Worm (Caenorhabditis elegans) whole organism, L2 larva: ENCODE measurements around the gene fbxa-197.

ENCODE experiments used
- C34F6.9 ChIP-seq: fragments of 150-350 bp; optimal IDR thresholded peaks from 2 replicates; lab custom pipeline; 2014; ENCODE audit warnings: missing biosample characterization, missing genetic modification characterization
- F13H6.1 ChIP-seq: sonication (generic microtip); optimal IDR thresholded peaks from 2 replicates; lab custom pipeline; 2016; ENCODE audit warnings: missing genetic modification characterization, missing compliant biosample characterization
- alr-1 ChIP-seq: fragments of 150-350 bp; optimal IDR thresholded peaks from 2 replicates; lab custom pipeline; 2014; ENCODE audit warnings: missing biosample characterization, missing genetic modification characterization
- aly-2 ChIP-seq: fragments of 150-350 bp; optimal IDR thresholded peaks from 2 replicates; lab custom pipeline; 2014; ENCODE audit warnings: missing biosample characterization, missing genetic modification characterization
- ama-1 ChIP-seq: fragments of 150-350 bp; optimal IDR thresholded peaks from 2 replicates; lab custom pipeline; 2018; ENCODE audit warnings: inconsistent platforms
- blmp-1 ChIP-seq: sonication (generic microtip); optimal IDR thresholded peaks from 2 replicates; lab custom pipeline; 2017; ENCODE audit warnings: missing genetic modification characterization, mild to moderate bottlenecking, missing compliant biosample characterization, antibody characterized with exemption, moderate library complexity; ENCODE audit not compliant: insufficient read depth
- ceh-82 ChIP-seq: fragments of 150-350 bp; optimal IDR thresholded peaks from 2 replicates; lab custom pipeline; 2014; ENCODE audit warnings: missing biosample characterization, missing genetic modification characterization
- crh-2 ChIP-seq: sonication (generic microtip); optimal IDR thresholded peaks from 2 replicates; lab custom pipeline; 2017; ENCODE audit warnings: missing biosample characterization, missing genetic modification characterization
- egl-27 ChIP-seq: sonication (generic microtip); optimal IDR thresholded peaks from 3 replicates; lab custom pipeline; 2017; ENCODE audit warnings: missing biosample characterization, missing genetic modification reagents, missing genetic modification characterization
- elt-1 ChIP-seq: fragments of 150-350 bp; optimal IDR thresholded peaks from 2 replicates; lab custom pipeline; 2014; ENCODE audit warnings: missing biosample characterization, missing genetic modification characterization
- elt-3 ChIP-seq: sonication (generic microtip); optimal IDR thresholded peaks from 2 replicates; lab custom pipeline; 2017; ENCODE audit warnings: missing biosample characterization, missing genetic modification characterization
- fos-1 ChIP-seq: fragments of 150-350 bp; optimal IDR thresholded peaks from 2 replicates; lab custom pipeline; 2014; ENCODE audit warnings: missing biosample characterization, missing genetic modification characterization
- gmeb-1 ChIP-seq: fragments of 150-350 bp; optimal IDR thresholded peaks from 2 replicates; lab custom pipeline; 2014; ENCODE audit warnings: missing biosample characterization, missing genetic modification characterization
- lin-13 ChIP-seq: fragments of 150-350 bp; optimal IDR thresholded peaks from 2 replicates; lab custom pipeline; 2014; ENCODE audit warnings: missing biosample characterization, missing genetic modification reagents, missing genetic modification characterization
- lin-39 ChIP-seq: fragments of 150-350 bp; optimal IDR thresholded peaks from 2 replicates; lab custom pipeline; 2014; ENCODE audit warnings: missing biosample characterization, missing genetic modification reagents, missing genetic modification characterization
- mab-5 ChIP-seq: fragments of 150-350 bp; optimal IDR thresholded peaks from 2 replicates; lab custom pipeline; 2014; ENCODE audit warnings: missing biosample characterization, missing genetic modification characterization
- mbf-1 ChIP-seq: sonication (generic microtip); optimal IDR thresholded peaks from 2 replicates; lab custom pipeline; 2017; ENCODE audit warnings: missing biosample characterization, missing genetic modification characterization
- mdl-1 ChIP-seq, 2 experiments: fragments of 150-350 bp in 1 of 2; sonication (generic microtip) in 1 of 2; optimal IDR thresholded peaks; 2 replicates each; lab custom pipeline; 2017; ENCODE audit warnings: missing biosample characterization in 2 of 2, missing genetic modification characterization in 2 of 2
- nhr-10 ChIP-seq: sonication (generic microtip); optimal IDR thresholded peaks from 2 replicates; lab custom pipeline; 2017; ENCODE audit warnings: missing biosample characterization, missing genetic modification characterization
- nhr-11 ChIP-seq: fragments of 150-350 bp; optimal IDR thresholded peaks from 2 replicates; lab custom pipeline; 2014; ENCODE audit warnings: missing biosample characterization, missing genetic modification characterization
- nhr-129 ChIP-seq: fragments of 150-350 bp; optimal IDR thresholded peaks from 2 replicates; lab custom pipeline; 2014; ENCODE audit warnings: missing biosample characterization, missing genetic modification characterization
- nhr-21 ChIP-seq: fragments of 150-350 bp; optimal IDR thresholded peaks from 2 replicates; lab custom pipeline; 2014; ENCODE audit warnings: missing biosample characterization, missing genetic modification characterization
- nhr-23 ChIP-seq: fragments of 150-350 bp; optimal IDR thresholded peaks from 2 replicates; lab custom pipeline; 2014; ENCODE audit warnings: missing biosample characterization, missing genetic modification reagents, missing genetic modification characterization
- nhr-25 ChIP-seq: fragments of 150-350 bp; sonication (generic microtip); optimal IDR thresholded peaks from 3 replicates; lab custom pipeline; 2014; ENCODE audit warnings: missing biosample characterization, missing genetic modification characterization
- nhr-6 ChIP-seq: fragments of 150-350 bp; optimal IDR thresholded peaks from 2 replicates; lab custom pipeline; 2014; ENCODE audit warnings: missing biosample characterization, missing genetic modification characterization
- sma-9 ChIP-seq, 2 experiments: fragments of 150-350 bp in 1 of 2; sonication (generic microtip) in 1 of 2; optimal IDR thresholded peaks; 2 replicates each; lab custom pipeline; 2014 to 2016; ENCODE audit warnings: missing genetic modification characterization in 2 of 2, mild to moderate bottlenecking in 1 of 2, missing biosample characterization in 1 of 2, missing compliant biosample characterization in 1 of 2, missing genetic modification reagents in 1 of 2, moderate library complexity in 1 of 2
- snpc-4 ChIP-seq: fragments of 150-350 bp; optimal IDR thresholded peaks from 2 replicates; lab custom pipeline; 2014; ENCODE audit warnings: missing biosample characterization, missing genetic modification characterization
- unc-39 ChIP-seq: fragments of 150-350 bp; optimal IDR thresholded peaks from 2 replicates; lab custom pipeline; 2014; ENCODE audit warnings: missing biosample characterization, missing genetic modification characterization
- unc-62 ChIP-seq: fragments of 150-350 bp; optimal IDR thresholded peaks from 2 replicates; lab custom pipeline; 2014; ENCODE audit warnings: missing biosample characterization, missing genetic modification reagents, missing genetic modification characterization
- zag-1 ChIP-seq: fragments of 150-350 bp; optimal IDR thresholded peaks from 2 replicates; lab custom pipeline; 2014; ENCODE audit warnings: missing biosample characterization, missing genetic modification characterization
- ztf-1 ChIP-seq: fragments of 200-800 bp; sonication (Bioruptor generic); conservative IDR thresholded peaks from 2 replicates; pipeline ENCODE4 v1.3.6; 2022; ENCODE audit warnings: missing genetic modification characterization, missing compliant biosample characterization
- ztf-11 ChIP-seq: sonication (generic microtip); optimal IDR thresholded peaks from 2 replicates; lab custom pipeline; 2017; ENCODE audit warnings: missing biosample characterization, missing genetic modification characterization

Gene fbxa-197

ce11 chrV:15912677-15913076 is 45.2 kb downstream of the fbxa-197 start:
- TF ChIP-seq nhr-10 (tag; lab: Kevin White, UChicago) (no peak), snpc-4 (tag; lab: Kevin White, UChicago) (no peak), aly-2 (tag; lab: Kevin White, UChicago) (no peak), C34F6.9 (tag; lab: Kevin White, UChicago) (no peak), lin-39 (no peak), elt-3 (tag; lab: Kevin White, UChicago) (no peak), ztf-1 (GFP tag; lab: Robert Waterston, UW) (no peak), unc-62 (GFP tag; lab: Kevin White, UChicago) (no peak), elt-1 (tag; lab: Kevin White, UChicago) (no peak), ama-1 (lab: Kevin White, UChicago) (no peak), mab-5 (tag; lab: Kevin White, UChicago) (no peak), crh-2 (no peak), lin-13 (GFP tag; lab: Kevin White, UChicago) (no peak), zag-1 (tag; lab: Kevin White, UChicago) (no peak), ceh-82 (tag; lab: Kevin White, UChicago) (no peak), nhr-25 (tag; lab: Kevin White, UChicago) (no peak), nhr-21 (tag; lab: Kevin White, UChicago) (no peak), ztf-11 (tag; lab: Kevin White, UChicago) (no peak)

- TF ChIP-seq ztf-11 (tag; lab: Kevin White, UChicago) = no peak
- TF ChIP-seq unc-62 (GFP tag; lab: Kevin White, UChicago) = no peak
These were observed 46.2 kb downstream of the fbxa-197 start, which contains the start of gene F35E8.7 for ce11 chrV:15913714-15914113. Gene F35E8.7 (plus strand): TSS chrV:15914014.

- TF ChIP-seq nhr-10 (tag; lab: Kevin White, UChicago) (no peak), aly-2 (tag; lab: Kevin White, UChicago) (no peak), egl-27 (tag; lab: Kevin White, UChicago) (no peak), unc-62 (GFP tag; lab: Kevin White, UChicago) (no peak), ztf-11 (tag; lab: Kevin White, UChicago) (no peak), elt-1 (tag; lab: Kevin White, UChicago) (no peak), ceh-82 (tag; lab: Kevin White, UChicago) (no peak), nhr-25 (tag; lab: Kevin White, UChicago) (no peak), unc-39 (tag; lab: Kevin White, UChicago) (no peak), crh-2 (no peak), mab-5 (tag; lab: Kevin White, UChicago) (no peak), nhr-129 (tag; lab: Kevin White, UChicago) (no peak)
These were observed 47.3 kb downstream of the fbxa-197 start for ce11 chrV:15914774-15915173.

- TF ChIP-seq F13H6.1 (tag; lab: Kevin White, UChicago) (no peak), nhr-23 (tag; lab: Kevin White, UChicago) (no peak), lin-39 (no peak), mbf-1 (tag; lab: Kevin White, UChicago) (no peak), C34F6.9 (tag; lab: Kevin White, UChicago) (no peak), nhr-6 (tag; lab: Kevin White, UChicago) (no peak), crh-2 (no peak), blmp-1 (tag; lab: Kevin White, UChicago) (no peak), sma-9 (GFP tag; optimal IDR thresholded peaks at IDR 0.05; lab: Kevin White, UChicago) (no peak), sma-9 (tag; optimal IDR thresholded peaks at IDR 0.05; lab: Kevin White, UChicago) (no peak), ceh-82 (tag; lab: Kevin White, UChicago) (no peak), mdl-1 (tag; optimal IDR thresholded peaks at IDR 0.05; lab: Kevin White, UChicago) (no peak), ztf-11 (tag; lab: Kevin White, UChicago) (no peak), gmeb-1 (no peak), alr-1 (tag; lab: Kevin White, UChicago) (no peak), elt-1 (tag; lab: Kevin White, UChicago) (no peak), ama-1 (lab: Kevin White, UChicago) (no peak), nhr-11 (no peak)
- TF ChIP-seq, all 48 proteins: peak for 0
These were observed 47.8 kb downstream of the fbxa-197 start for ce11 chrV:15915307-15915706.

ce11 chrV:15915919-15916318 is 48.4 kb downstream of the fbxa-197 start, which contains the start of gene gst-38:
Gene gst-38 (minus strand): TSS chrV:15916070.
- TF ChIP-seq crh-2 (peak; percentile 30), nhr-23 (tag; lab: Kevin White, UChicago) (no peak), mdl-1 (tag; optimal IDR thresholded peaks at IDR 0.05; lab: Kevin White, UChicago) (no peak), sma-9 (GFP tag; optimal IDR thresholded peaks at IDR 0.05; lab: Kevin White, UChicago) (peak; percentile 57), sma-9 (tag; optimal IDR thresholded peaks at IDR 0.05; lab: Kevin White, UChicago) (no peak), fos-1 (tag; lab: Kevin White, UChicago) (peak; percentile 63)
